Fruit fly (Drosophila melanogaster) whole organism, embryonic: ENCODE measurements around the gene abs.

Source experiments
- Asciz ChIP-seq: fragments of 200-800 bp; sonication (Bioruptor generic); optimal IDR thresholded peaks from 2 replicates; lab custom pipeline; 2017; ENCODE audit warnings: missing biosample characterization, mild to moderate bottlenecking, missing genetic modification characterization, missing genetic modification reagents
- Blimp-1 ChIP-seq: fragments of 200-800 bp; sonication (Bioruptor generic); optimal IDR thresholded peaks from 3 replicates; lab custom pipeline; 2018; ENCODE audit warnings: missing biosample characterization, missing genetic modification characterization, mild to moderate bottlenecking, moderate library complexity, missing genetic modification reagents
- CG10267 ChIP-seq: fragments of 200-800 bp; sonication (Bioruptor generic); optimal IDR thresholded peaks from 2 replicates; lab custom pipeline; 2018; ENCODE audit warnings: missing biosample characterization, mild to moderate bottlenecking, missing genetic modification characterization, moderate library complexity
- CG11085 ChIP-seq: fragments of 200-800 bp; sonication (Bioruptor generic); IDR thresholded peaks from 2 replicates; pipeline ENCODE4 v1.3.6; 2022; ENCODE audit warnings: missing biosample characterization, missing genetic modification characterization
- CG11247 ChIP-seq: fragments of 200-800 bp; sonication (Bioruptor generic); IDR thresholded peaks from 2 replicates; pipeline ENCODE4 v1.3.6; 2022; ENCODE audit warnings: missing biosample characterization, missing genetic modification characterization
- CG12071 ChIP-seq: fragments of 200-800 bp; sonication (Bioruptor generic); optimal IDR thresholded peaks from 3 replicates; lab custom pipeline; 2018; ENCODE audit warnings: missing biosample characterization, mild to moderate bottlenecking, missing genetic modification characterization
- CG12104 ChIP-seq: fragments of 200-800 bp; sonication (Bioruptor generic); optimal IDR thresholded peaks from 3 replicates; lab custom pipeline; 2016; ENCODE audit warnings: missing biosample characterization, missing genetic modification characterization
- CG14965 ChIP-seq: fragments of 200-800 bp; sonication (Bioruptor generic); optimal IDR thresholded peaks from 2 replicates; lab custom pipeline; 2016; ENCODE audit warnings: missing biosample characterization, missing genetic modification characterization, borderline replicate concordance
- CG15073 ChIP-seq: fragments of 200-800 bp; sonication (Bioruptor generic); optimal IDR thresholded peaks from 2 replicates; lab custom pipeline; 2016; ENCODE audit warnings: missing biosample characterization, missing genetic modification characterization
- CG15601 ChIP-seq: fragments of 200-800 bp; sonication (Bioruptor generic); optimal IDR thresholded peaks from 3 replicates; lab custom pipeline; 2019; ENCODE audit warnings: missing biosample characterization, mild to moderate bottlenecking, missing genetic modification characterization, moderate library complexity
- CG15696 ChIP-seq: fragments of 200-800 bp; sonication (Bioruptor generic); optimal IDR thresholded peaks from 2 replicates; lab custom pipeline; 2019; ENCODE audit warnings: missing biosample characterization, mild to moderate bottlenecking, missing genetic modification characterization, moderate library complexity
- CG2202 ChIP-seq: fragments of 200-800 bp; sonication (Bioruptor generic); optimal IDR thresholded peaks from 2 replicates; lab custom pipeline; 2018; ENCODE audit warnings: missing biosample characterization, mild to moderate bottlenecking, missing genetic modification characterization
- CG2889 ChIP-seq: fragments of 200-800 bp; sonication (Bioruptor generic); IDR thresholded peaks from 3 replicates; pipeline ENCODE4 v1.3.6; 2022; ENCODE audit warnings: missing biosample characterization, missing genetic modification characterization
- CG30403 ChIP-seq: fragments of 200-800 bp; sonication (Bioruptor generic); optimal IDR thresholded peaks from 3 replicates; lab custom pipeline; 2016; ENCODE audit warnings: missing biosample characterization, missing genetic modification characterization
- CG33213 ChIP-seq: fragments of 200-800 bp; sonication (Bioruptor generic); optimal IDR thresholded peaks from 3 replicates; lab custom pipeline; 2016; ENCODE audit warnings: missing biosample characterization, missing genetic modification characterization
- CG43689 ChIP-seq: fragments of 200-800 bp; sonication (Bioruptor generic); IDR thresholded peaks from 2 replicates; pipeline ENCODE4 v1.3.6; 2022; ENCODE audit warnings: missing biosample characterization, missing genetic modification characterization
- CG8924 ChIP-seq: fragments of 200-800 bp; optimal IDR thresholded peaks from 3 replicates; lab custom pipeline; 2019; ENCODE audit warnings: missing biosample characterization, mild to moderate bottlenecking, missing genetic modification characterization, moderate library complexity
- CrebB ChIP-seq: fragments of 200-800 bp; sonication (Bioruptor generic); optimal IDR thresholded peaks from 3 replicates; lab custom pipeline; 2018; ENCODE audit warnings: missing biosample characterization, mild to moderate bottlenecking, missing genetic modification characterization
- D19B ChIP-seq: fragments of 200-800 bp; sonication (Bioruptor generic); optimal IDR thresholded peaks from 2 replicates; lab custom pipeline; 2017; ENCODE audit warnings: missing biosample characterization, mild to moderate bottlenecking, missing genetic modification characterization
- Dbx ChIP-seq: fragments of 200-800 bp; sonication (Bioruptor generic); IDR thresholded peaks from 3 replicates; pipeline ENCODE4 v1.3.6; 2022; ENCODE audit warnings: missing biosample characterization, missing genetic modification characterization
- Dll ChIP-seq: fragments of 200-800 bp; sonication (Bioruptor generic); IDR thresholded peaks from 4 replicates; pipeline ENCODE4 v1.3.6; 2022; ENCODE audit warnings: missing biosample characterization, missing genetic modification characterization; ENCODE audit not compliant: partially characterized antibody
- Doc3 ChIP-seq: fragments of 200-800 bp; sonication (Bioruptor generic); IDR thresholded peaks from 3 replicates; pipeline ENCODE4 v1.3.6; 2022; ENCODE audit warnings: missing biosample characterization, missing genetic modification characterization; ENCODE audit not compliant: partially characterized antibody
- Ets65A ChIP-seq: fragments of 200-800 bp; sonication (Bioruptor generic); peaks from one replicate; lab custom pipeline; 2016; ENCODE audit warnings: missing biosample characterization, missing genetic modification characterization
- HLH3B ChIP-seq: fragments of 200-800 bp; sonication (Bioruptor generic); IDR thresholded peaks from 2 replicates; pipeline ENCODE4 v1.3.6; 2022; ENCODE audit warnings: missing biosample characterization, missing genetic modification characterization
- Hr39 ChIP-seq: fragments of >200 bp; optimal IDR thresholded peaks from 2 replicates; lab custom pipeline; 2017
- Nf-YB ChIP-seq: fragments of 200-800 bp; sonication (Bioruptor generic); optimal IDR thresholded peaks from 3 replicates; lab custom pipeline; 2019; ENCODE audit warnings: missing biosample characterization, mild to moderate bottlenecking, missing genetic modification characterization, moderate library complexity
- NfI ChIP-seq: fragments of 200-800 bp; sonication (Bioruptor generic); optimal IDR thresholded peaks from 3 replicates; lab custom pipeline; 2018; ENCODE audit warnings: missing biosample characterization, mild to moderate bottlenecking, missing genetic modification characterization, moderate library complexity
- Rx ChIP-seq: fragments of 200-800 bp; sonication (Bioruptor generic); IDR thresholded peaks from 2 replicates; pipeline ENCODE4 v1.3.6; 2022; ENCODE audit warnings: missing biosample characterization, missing genetic modification characterization
- Side ChIP-seq: fragments of 200-800 bp; sonication (Bioruptor generic); optimal IDR thresholded peaks from 2 replicates; lab custom pipeline; 2016; ENCODE audit warnings: missing biosample characterization, missing genetic modification characterization
- Sox102F ChIP-seq: fragments of 200-800 bp; sonication (Bioruptor generic); optimal IDR thresholded peaks from 2 replicates; lab custom pipeline; 2018; ENCODE audit warnings: missing biosample characterization, mild to moderate bottlenecking, missing genetic modification characterization, moderate library complexity
- Sry-β ChIP-seq: fragments of 200-800 bp; sonication (Bioruptor generic); optimal IDR thresholded peaks from 2 replicates; lab custom pipeline; 2018; ENCODE audit warnings: missing biosample characterization, mild to moderate bottlenecking, missing genetic modification characterization, moderate library complexity
- YL-1 ChIP-seq: fragments of 200-800 bp; sonication (Bioruptor generic); optimal IDR thresholded peaks from 3 replicates; lab custom pipeline; 2017; ENCODE audit warnings: missing biosample characterization, mild to moderate bottlenecking, missing genetic modification characterization
- ap ChIP-seq: fragments of 200-800 bp; sonication (Bioruptor generic); IDR thresholded peaks from 2 replicates; pipeline ENCODE4 v1.3.6; 2022; ENCODE audit warnings: missing biosample characterization, missing genetic modification characterization
- bbx ChIP-seq: fragments of 200-800 bp; sonication (Bioruptor generic); IDR thresholded peaks from 2 replicates; pipeline ENCODE4 v1.3.6; 2022; ENCODE audit warnings: missing biosample characterization, missing genetic modification characterization; ENCODE audit not compliant: partially characterized antibody
- cato ChIP-seq: fragments of 200-800 bp; sonication (Bioruptor generic); optimal IDR thresholded peaks from 2 replicates; lab custom pipeline; 2016; ENCODE audit warnings: missing biosample characterization, missing genetic modification characterization, borderline replicate concordance
- dpn ChIP-seq, 2 experiments: fragments of 200-800 bp; sonication (Bioruptor generic); optimal IDR thresholded peaks; 3 replicates each; lab custom pipeline; 2016; ENCODE audit warnings: missing biosample characterization in 2 of 2, missing genetic modification characterization in 2 of 2
- en ChIP-seq: fragments of 200-800 bp; sonication (Bioruptor generic); optimal IDR thresholded peaks from 2 replicates; lab custom pipeline; 2016; ENCODE audit warnings: missing biosample characterization, missing genetic modification characterization
- gem ChIP-seq: fragments of 200-800 bp; sonication (Bioruptor generic); optimal IDR thresholded peaks from 2 replicates; lab custom pipeline; 2019; ENCODE audit warnings: missing biosample characterization, mild to moderate bottlenecking, missing genetic modification characterization, moderate library complexity
- gfzf ChIP-seq: fragments of 200-800 bp; sonication (Bioruptor generic); optimal IDR thresholded peaks from 2 replicates; lab custom pipeline; 2016; ENCODE audit warnings: missing biosample characterization, mild to moderate bottlenecking, missing genetic modification characterization, moderate library complexity
- gsb-n ChIP-seq: fragments of 200-800 bp; sonication (Bioruptor generic); optimal IDR thresholded peaks from 3 replicates; lab custom pipeline; 2018; ENCODE audit warnings: missing biosample characterization, mild to moderate bottlenecking, missing genetic modification characterization
- kah ChIP-seq: fragments of 200-800 bp; sonication (Bioruptor generic); optimal IDR thresholded peaks from 2 replicates; lab custom pipeline; 2018; ENCODE audit warnings: missing biosample characterization, mild to moderate bottlenecking, missing genetic modification characterization
- ken ChIP-seq: fragments of 200-800 bp; sonication (Bioruptor generic); IDR thresholded peaks from 3 replicates; pipeline ENCODE4 v1.3.6; 2022; ENCODE audit warnings: missing biosample characterization, missing genetic modification characterization
- klu ChIP-seq: fragments of 200-800 bp; sonication (Bioruptor generic); IDR thresholded peaks from 2 replicates; pipeline ENCODE4 v1.3.6; 2022; ENCODE audit warnings: missing biosample characterization, missing genetic modification characterization
- prd ChIP-seq, 3 experiments: fragments of >200 bp in 2 of 3; fragments of 200-800 bp in 1 of 3; sonication (Bioruptor generic) in 1 of 3; optimal IDR thresholded peaks in 2 of 3; IDR thresholded peaks in 1 of 3; 2 replicates in 2 of 3; 3 replicates in 1 of 3; pipeline versions ENCODE4 v1.3.6 to Lab custom; 2017 to 2022; ENCODE audit warnings: missing biosample characterization in 1 of 3, missing genetic modification characterization in 1 of 3
- ro ChIP-seq: fragments of 200-800 bp; sonication (Bioruptor generic); IDR thresholded peaks from 2 replicates; pipeline ENCODE4 v1.3.6; 2022; ENCODE audit warnings: missing biosample characterization, missing genetic modification characterization
- schlank ChIP-seq: fragments of 200-800 bp; sonication (Bioruptor generic); optimal IDR thresholded peaks from 2 replicates; lab custom pipeline; 2018; ENCODE audit warnings: missing biosample characterization, mild to moderate bottlenecking, missing genetic modification characterization
- slbo ChIP-seq: fragments of 200-800 bp; sonication (Bioruptor generic); IDR thresholded peaks from 2 replicates; pipeline ENCODE4 v1.3.6; 2022; ENCODE audit warnings: missing biosample characterization, missing genetic modification characterization
- trem ChIP-seq: fragments of 200-800 bp; optimal IDR thresholded peaks from 3 replicates; lab custom pipeline; 2019; ENCODE audit warnings: missing biosample characterization, mild to moderate bottlenecking, missing genetic modification characterization, moderate library complexity

Gene abs

dm6 chr3R:4215264-4215993, 17.4 kb upstream of the abs start, which contains the start of gene CG14636 (continued):
- TF ChIP-seq HLH3B (peak; percentile 78), D19B (GFP tag; lab: Kevin White, UChicago) (peak; percentile 19), gfzf (no peak), CG43689 (GFP tag; lab: Robert Waterston, UW) (no peak), trem (no peak), CG12104 (GFP tag; lab: Kevin White, UChicago) (peak; percentile 22), Hr39 (lab: Kevin White, UChicago) (no peak), CG14965 (GFP tag; lab: Kevin White, UChicago) (no peak), Sry-β (GFP tag; lab: Kevin White, UChicago) (no peak), Doc3 (no peak), dpn (GFP tag; optimal IDR thresholded peaks at IDR 0.05; lab: Kevin White, UChicago) (peak; percentile 73 to 74), gsb-n (tag; lab: Kevin White, UChicago) (no peak), CG11085 (GFP tag; lab: Robert Waterston, UW) (peak; percentile 24; the same call in 1 of the 2 replicates), YL-1 (GFP tag; lab: Kevin White, UChicago) (no peak), CrebB (tag; lab: Kevin White, UChicago) (peak; percentile 53), CG12071 (GFP tag; lab: Kevin White, UChicago) (peak; percentile 37), en (peak; percentile 5), ro (peak; percentile 47; the same call in 1 of the 2 replicates), NfI (GFP tag; lab: Kevin White, UChicago) (peak; percentile 70), Sox102F (GFP tag; lab: Kevin White, UChicago) (peak; percentile 66), slbo (GFP tag; lab: Robert Waterston, UW) (peak; percentile 82), kah (GFP tag; lab: Kevin White, UChicago) (peak; percentile 23), gem (tag; lab: Kevin White, UChicago) (peak; percentile 76), schlank (tag; lab: Kevin White, UChicago) (peak; percentile 46), CG15601 (tag; lab: Kevin White, UChicago) (no peak), prd (optimal IDR thresholded peaks at IDR 0.05; lab: Kevin White, UChicago) (no peak), prd (GFP tag; IDR thresholded peaks at IDR 0.05; lab: Robert Waterston, UW) (peak; percentile 79), CG2889 (GFP tag; lab: Robert Waterston, UW) (no peak), Dll (GFP tag; lab: Robert Waterston, UW) (peak; percentile 48; the same call in 1 of the 4 replicates), CG2202 (tag; lab: Kevin White, UChicago) (no peak), CG11247 (GFP tag; lab: Robert Waterston, UW) (peak; percentile 61), ken (no peak), Dbx (GFP tag; lab: Robert Waterston, UW) (peak; percentile 60; the same call in 1 of the 3 replicates), CG30403 (GFP tag; lab: Kevin White, UChicago) (peak; percentile 60), CG15073 (GFP tag; lab: Kevin White, UChicago) (no peak), bbx (GFP tag; lab: Robert Waterston, UW) (peak; percentile 30; the same call in 1 of the 2 replicates), ap (GFP tag; lab: Robert Waterston, UW) (peak; percentile 49), Side (peak; percentile 63), cato (no peak), CG33213 (GFP tag; lab: Kevin White, UChicago) (peak; percentile 38), Blimp-1 (GFP tag; lab: Kevin White, UChicago) (peak; percentile 10), CG15696 (tag; lab: Kevin White, UChicago) (peak; percentile 9), CG10267 (tag; lab: Kevin White, UChicago) (peak; percentile 21), CG8924 (tag; lab: Kevin White, UChicago) (peak; percentile 58), Asciz (GFP tag; lab: Kevin White, UChicago) (peak; percentile 41), Nf-YB (no peak), klu (GFP tag; lab: Robert Waterston, UW) (peak; percentile 68; the same call in 1 of the 2 replicates), Ets65A (peak; percentile 87), Rx (GFP tag; lab: Robert Waterston, UW) (peak; percentile 60)
